Fruit fly (Drosophila melanogaster): Measurements from ENCODE around the gene mira.

Gene mira

dm6 chr3R:19889603-19890187 is 45.2 kb downstream of the mira start (continued):
- peak; percentile 80 for TF ChIP-seq CG10274 (GFP tag; optimal IDR thresholded peaks at IDR 0.05)
- TF ChIP-seq TFAM (GFP tag; optimal IDR thresholded peaks at IDR 0.05) = no peak
- peak; percentile 76 for TF ChIP-seq CG32532 (GFP tag; IDR thresholded peaks at IDR 0.05)
- TF ChIP-seq fd64A (GFP tag; optimal IDR thresholded peaks at IDR 0.05) = peak; percentile 16
- TF ChIP-seq Lim3 (GFP tag; IDR thresholded peaks at IDR 0.05) = no peak
- TF ChIP-seq CG2875 (GFP tag; optimal IDR thresholded peaks at IDR 0.05) = peak; percentile 40
- TF ChIP-seq so (GFP tag; IDR thresholded peaks at IDR 0.05) = no peak; the same call in 1 of the 3 replicates
- TF ChIP-seq Camta (GFP tag; optimal IDR thresholded peaks at IDR 0.05) = no peak
- peak; percentile 71 for TF ChIP-seq CG15514 (GFP tag; optimal IDR thresholded peaks at IDR 0.05)
- TF ChIP-seq CG14860 (GFP tag; IDR thresholded peaks at IDR 0.05; ENCODE audit: partially characterized antibody) = no peak
- no peak for TF ChIP-seq ERR (GFP tag; optimal IDR thresholded peaks at IDR 0.05)
- peak; percentile 73 for TF ChIP-seq CG10267 (tag; optimal IDR thresholded peaks at IDR 0.05)
- TF ChIP-seq Myb (GFP tag; optimal IDR thresholded peaks at IDR 0.05) = no peak
- TF ChIP-seq lmd (GFP tag; IDR thresholded peaks at IDR 0.05) = peak; percentile 73; the same call in 1 of the 2 replicates
- peak; percentile 66 for TF ChIP-seq NfI (GFP tag; optimal IDR thresholded peaks at IDR 0.05)
- TF ChIP-seq Sox102F (GFP tag; optimal IDR thresholded peaks at IDR 0.05) = peak; percentile 67
- peak; percentile 42 for TF ChIP-seq Chrac-16 (GFP tag; optimal IDR thresholded peaks at IDR 0.05)
- TF ChIP-seq ATbp (GFP tag; optimal IDR thresholded peaks at IDR 0.05) = peak; percentile 52
- TF ChIP-seq CG9797 (GFP tag; optimal IDR thresholded peaks at IDR 0.05) = no peak
- peak; percentile 46; the same call in 1 of the 2 replicates for TF ChIP-seq CG10366 (GFP tag; IDR thresholded peaks at IDR 0.05)
- peak; percentile 39 for TF ChIP-seq trem (tag; optimal IDR thresholded peaks at IDR 0.05)
- TF ChIP-seq E2f1 (GFP tag; IDR thresholded peaks at IDR 0.05) = no peak
- TF ChIP-seq corto (GFP tag; optimal IDR thresholded peaks at IDR 0.05) = no peak
- TF ChIP-seq CG5953 (GFP tag; IDR thresholded peaks at IDR 0.05) = no peak
- TF ChIP-seq knrl (GFP tag; IDR thresholded peaks at IDR 0.05; ENCODE audit: partially characterized antibody) = no peak
- peak; percentile 40 for TF ChIP-seq Ssrp (tag; optimal IDR thresholded peaks at IDR 0.05)
- no peak for TF ChIP-seq MESR4 (GFP tag; optimal IDR thresholded peaks at IDR 0.05)
- TF ChIP-seq Dll (GFP tag; IDR thresholded peaks at IDR 0.05; ENCODE audit: partially characterized antibody) = no peak
- TF ChIP-seq Mes4 (GFP tag; optimal IDR thresholded peaks at IDR 0.05) = no peak
- TF ChIP-seq sr (GFP tag; IDR thresholded peaks at IDR 0.05) = peak; percentile 88
- peak; percentile 69 for TF ChIP-seq al (GFP tag; IDR thresholded peaks at IDR 0.05)
- TF ChIP-seq sima (GFP tag; optimal IDR thresholded peaks at IDR 0.05) = no peak
- TF ChIP-seq Gug (GFP tag; IDR thresholded peaks at IDR 0.05) = peak; percentile 46; the same call in 1 of the 4 replicates
- peak; percentile 23 for TF ChIP-seq MTF-1 (GFP tag; optimal IDR thresholded peaks at IDR 0.05; ENCODE audit: borderline replicate concordance)
- peak; percentile 81 for TF ChIP-seq CG9727 (GFP tag; optimal IDR thresholded peaks at IDR 0.05)
- TF ChIP-seq twi (tag; optimal IDR thresholded peaks at IDR 0.05) = peak; percentile 30
- no peak for TF ChIP-seq dm (GFP tag; optimal IDR thresholded peaks at IDR 0.05)
- no peak for TF ChIP-seq CG43689 (GFP tag; IDR thresholded peaks at IDR 0.05)
- no peak for TF ChIP-seq bbx (GFP tag; IDR thresholded peaks at IDR 0.05; ENCODE audit: partially characterized antibody)
- no peak for TF ChIP-seq pho (GFP tag; optimal IDR thresholded peaks at IDR 0.05)
- TF ChIP-seq bigmax (GFP tag; optimal IDR thresholded peaks at IDR 0.05) = no peak
- TF ChIP-seq nom (GFP tag; optimal IDR thresholded peaks at IDR 0.05) = no peak
- peak; percentile 77 for TF ChIP-seq Dbx (GFP tag; IDR thresholded peaks at IDR 0.05)
- no peak for TF ChIP-seq vnd (GFP tag; IDR thresholded peaks at IDR 0.05; ENCODE audit: partially characterized antibody)
- TF ChIP-seq CG31224 (GFP tag; IDR thresholded peaks at IDR 0.05) = peak; percentile 61; the same call in 1 of the 2 replicates
- TF ChIP-seq E2f2 (GFP tag; IDR thresholded peaks at IDR 0.05) = peak; percentile 46; the same call in 1 of the 2 replicates
- peak; percentile 42 for TF ChIP-seq run (tag; optimal IDR thresholded peaks at IDR 0.05)
- TF ChIP-seq h (optimal IDR thresholded peaks at IDR 0.05) = no peak
- no peak for TF ChIP-seq tx (GFP tag; optimal IDR thresholded peaks at IDR 0.05)
- peak; percentile 24 for TF ChIP-seq CG1529 (GFP tag; optimal IDR thresholded peaks at IDR 0.05)
